Fruit fly (Drosophila melanogaster) whole organism, embryonic: ENCODE data around the gene GILT3.

Experiments
- ATbp ChIP-seq: fragments of 200-800 bp; sonication (Bioruptor generic); optimal IDR thresholded peaks from 2 replicates; lab custom pipeline; 2017; ENCODE audit warnings: missing biosample characterization, mild to moderate bottlenecking, missing genetic modification characterization, missing genetic modification reagents
- Atf3 ChIP-seq: fragments of 200-800 bp; sonication (Bioruptor generic); optimal IDR thresholded peaks from 3 replicates; lab custom pipeline; 2016; ENCODE audit warnings: missing biosample characterization, missing genetic modification characterization
- C15 ChIP-seq: fragments of 200-800 bp; sonication (Bioruptor generic); IDR thresholded peaks from 3 replicates; pipeline ENCODE4 v1.3.6; 2022; ENCODE audit warnings: missing biosample characterization, missing genetic modification characterization
- CG10209 ChIP-seq: fragments of 200-800 bp; sonication (Bioruptor generic); optimal IDR thresholded peaks from 3 replicates; lab custom pipeline; 2017; ENCODE audit warnings: missing biosample characterization, mild to moderate bottlenecking, missing genetic modification characterization, missing genetic modification reagents
- CG10565 ChIP-seq: fragments of 200-800 bp; sonication (Bioruptor generic); optimal IDR thresholded peaks from 3 replicates; lab custom pipeline; 2016; ENCODE audit warnings: missing biosample characterization, mild to moderate bottlenecking, missing genetic modification characterization
- CG11398 ChIP-seq: fragments of 200-800 bp; sonication (Bioruptor generic); optimal IDR thresholded peaks from 2 replicates; lab custom pipeline; 2016; ENCODE audit warnings: missing biosample characterization, missing genetic modification characterization
- CG12219 ChIP-seq: fragments of 200-800 bp; sonication (Bioruptor generic); optimal IDR thresholded peaks from 3 replicates; lab custom pipeline; 2018; ENCODE audit warnings: missing biosample characterization, mild to moderate bottlenecking, missing genetic modification characterization
- CG1233 ChIP-seq: fragments of 200-800 bp; sonication (Bioruptor generic); optimal IDR thresholded peaks from 4 replicates; lab custom pipeline; 2018; ENCODE audit warnings: missing biosample characterization, mild to moderate bottlenecking, missing genetic modification characterization
- CG12942 ChIP-seq: fragments of 200-800 bp; sonication (Bioruptor generic); optimal IDR thresholded peaks from 3 replicates; lab custom pipeline; 2016; ENCODE audit warnings: missing biosample characterization, missing genetic modification characterization
- CG14014 ChIP-seq: fragments of 200-800 bp; sonication (Bioruptor generic); IDR thresholded peaks from 2 replicates; pipeline ENCODE4 v1.3.6; 2022; ENCODE audit warnings: missing biosample characterization, missing genetic modification characterization
- CG1529 ChIP-seq: fragments of 200-800 bp; sonication (Bioruptor generic); optimal IDR thresholded peaks from 3 replicates; lab custom pipeline; 2018; ENCODE audit warnings: missing biosample characterization, missing genetic modification characterization
- CG1603 ChIP-seq: fragments of 200-800 bp; sonication (Bioruptor generic); optimal IDR thresholded peaks from 2 replicates; lab custom pipeline; 2019; ENCODE audit warnings: missing biosample characterization, mild to moderate bottlenecking, missing genetic modification characterization, moderate library complexity
- CG16813 ChIP-seq: fragments of 200-800 bp; sonication (Bioruptor generic); IDR thresholded peaks from 3 replicates; pipeline ENCODE4 v1.3.6; 2022; ENCODE audit warnings: missing biosample characterization, missing genetic modification characterization; ENCODE audit not compliant: partially characterized antibody
- CG17186 ChIP-seq: fragments of 200-800 bp; sonication (Bioruptor generic); optimal IDR thresholded peaks from 3 replicates; lab custom pipeline; 2017; ENCODE audit warnings: missing biosample characterization, missing genetic modification reagents, missing genetic modification characterization
- CG17359 ChIP-seq: fragments of 200-800 bp; sonication (Bioruptor generic); optimal IDR thresholded peaks from 3 replicates; lab custom pipeline; 2018; ENCODE audit warnings: missing biosample characterization, mild to moderate bottlenecking, missing genetic modification characterization, moderate library complexity
- CG17829 ChIP-seq: fragments of 200-800 bp; optimal IDR thresholded peaks from 2 replicates; lab custom pipeline; 2019; ENCODE audit warnings: missing biosample characterization, mild to moderate bottlenecking, missing genetic modification characterization, moderate library complexity
- CG18262 ChIP-seq: fragments of 200-800 bp; optimal IDR thresholded peaks from 3 replicates; lab custom pipeline; 2019; ENCODE audit warnings: missing biosample characterization, mild to moderate bottlenecking, missing genetic modification characterization, moderate library complexity
- CG2678 ChIP-seq: fragments of 200-800 bp; sonication (Bioruptor generic); optimal IDR thresholded peaks from 3 replicates; lab custom pipeline; 2019; ENCODE audit warnings: missing biosample characterization, mild to moderate bottlenecking, missing genetic modification characterization, moderate library complexity
- CG31224 ChIP-seq: fragments of 200-800 bp; sonication (Bioruptor generic); IDR thresholded peaks from 2 replicates; pipeline ENCODE4 v1.3.6; 2022; ENCODE audit warnings: missing biosample characterization, missing genetic modification characterization
- CG34422 ChIP-seq: fragments of 200-800 bp; sonication (Bioruptor generic); IDR thresholded peaks from 3 replicates; pipeline ENCODE4 v1.3.6; 2022; ENCODE audit warnings: missing biosample characterization, missing genetic modification characterization
- CG4820 ChIP-seq: fragments of 200-800 bp; sonication (Bioruptor generic); optimal IDR thresholded peaks from 3 replicates; lab custom pipeline; 2016; ENCODE audit warnings: missing biosample characterization, missing genetic modification characterization
- CG6654 ChIP-seq: fragments of 200-800 bp; sonication (Bioruptor generic); optimal IDR thresholded peaks from 2 replicates; lab custom pipeline; 2017; ENCODE audit warnings: missing biosample characterization, mild to moderate bottlenecking, missing genetic modification characterization
- Camta ChIP-seq: fragments of 200-800 bp; sonication (Bioruptor generic); optimal IDR thresholded peaks from 2 replicates; lab custom pipeline; 2016; ENCODE audit warnings: missing biosample characterization, missing genetic modification characterization
- Dad ChIP-seq: fragments of 200-800 bp; sonication (Bioruptor generic); optimal IDR thresholded peaks from 3 replicates; lab custom pipeline; 2016; ENCODE audit warnings: missing biosample characterization, missing genetic modification characterization
- Doc2 ChIP-seq: fragments of 200-800 bp; sonication (Bioruptor generic); IDR thresholded peaks from 2 replicates; pipeline ENCODE4 v1.3.6; 2022; ENCODE audit warnings: missing biosample characterization, missing genetic modification characterization
- GATAe ChIP-seq: fragments of 200-800 bp; sonication (Bioruptor generic); conservative IDR thresholded peaks from 2 replicates; pipeline ENCODE4 v1.3.6; 2022; ENCODE audit warnings: missing biosample characterization, missing genetic modification characterization
- Lpt ChIP-seq: fragments of >200 bp; optimal IDR thresholded peaks from 2 replicates; lab custom pipeline; 2018; ENCODE audit warnings: missing biosample characterization, missing genetic modification characterization
- MTF-1 ChIP-seq: fragments of 200-800 bp; sonication (Bioruptor generic); optimal IDR thresholded peaks from 2 replicates; lab custom pipeline; 2018; ENCODE audit warnings: missing biosample characterization, mild to moderate bottlenecking, missing genetic modification characterization, borderline replicate concordance
- Ravus ChIP-seq: fragments of 200-800 bp; sonication (Bioruptor generic); IDR thresholded peaks from 2 replicates; pipeline ENCODE4 v1.3.6; 2022; ENCODE audit warnings: missing biosample characterization, missing genetic modification characterization
- Sry-δ ChIP-seq: fragments of 200-800 bp; sonication (Bioruptor generic); optimal IDR thresholded peaks from 2 replicates; lab custom pipeline; 2016; ENCODE audit warnings: missing biosample characterization, missing genetic modification characterization
- Vsx1 ChIP-seq: fragments of 200-800 bp; sonication (Bioruptor generic); optimal IDR thresholded peaks from 2 replicates; lab custom pipeline; 2017; ENCODE audit warnings: missing biosample characterization, mild to moderate bottlenecking, missing genetic modification characterization, missing genetic modification reagents
- YL-1 ChIP-seq: fragments of 200-800 bp; sonication (Bioruptor generic); optimal IDR thresholded peaks from 3 replicates; lab custom pipeline; 2017; ENCODE audit warnings: missing biosample characterization, mild to moderate bottlenecking, missing genetic modification characterization
- ash1 ChIP-seq: fragments of 200-800 bp; sonication (Bioruptor generic); optimal IDR thresholded peaks from 2 replicates; lab custom pipeline; 2018; ENCODE audit warnings: missing biosample characterization, mild to moderate bottlenecking, missing genetic modification characterization
- bigmax ChIP-seq: fragments of 200-800 bp; sonication (Bioruptor generic); optimal IDR thresholded peaks from 2 replicates; lab custom pipeline; 2018; ENCODE audit warnings: missing biosample characterization, mild to moderate bottlenecking, missing genetic modification characterization
- caup ChIP-seq: fragments of 200-800 bp; sonication (Bioruptor generic); optimal IDR thresholded peaks from 3 replicates; lab custom pipeline; 2017; ENCODE audit warnings: missing biosample characterization, mild to moderate bottlenecking, missing genetic modification characterization, moderate library complexity; ENCODE audit not compliant: severe bottlenecking
- chm ChIP-seq: fragments of 200-800 bp; sonication (Bioruptor generic); IDR thresholded peaks from 2 replicates; pipeline ENCODE4 v1.3.6; 2022; ENCODE audit warnings: missing biosample characterization, missing genetic modification characterization
- crc ChIP-seq: fragments of 200-800 bp; sonication (Bioruptor generic); optimal IDR thresholded peaks from 2 replicates; lab custom pipeline; 2016; ENCODE audit warnings: missing biosample characterization, missing genetic modification characterization
- fru ChIP-seq: fragments of >200 bp; optimal IDR thresholded peaks from 2 replicates; lab custom pipeline; 2017
- h ChIP-seq: fragments of >200 bp; optimal IDR thresholded peaks from 2 replicates; lab custom pipeline; 2017
- hbn ChIP-seq: fragments of 200-800 bp; sonication (Bioruptor generic); IDR thresholded peaks from 2 replicates; pipeline ENCODE4 v1.3.6; 2022; ENCODE audit warnings: missing biosample characterization, missing genetic modification characterization; ENCODE audit not compliant: partially characterized antibody
- jumu ChIP-seq: fragments of 200-800 bp; sonication (Bioruptor generic); optimal IDR thresholded peaks from 3 replicates; lab custom pipeline; 2016; ENCODE audit warnings: missing biosample characterization, missing genetic modification characterization
- luna ChIP-seq: fragments of 200-800 bp; sonication (Bioruptor generic); optimal IDR thresholded peaks from 2 replicates; lab custom pipeline; 2016; ENCODE audit warnings: missing biosample characterization, missing genetic modification characterization
- repo ChIP-seq: fragments of 200-800 bp; sonication (Bioruptor generic); optimal IDR thresholded peaks from 2 replicates; lab custom pipeline; 2016; ENCODE audit warnings: missing biosample characterization, missing genetic modification characterization
- sd ChIP-seq: fragments of 200-800 bp; sonication (Bioruptor generic); optimal IDR thresholded peaks from 3 replicates; lab custom pipeline; 2018; ENCODE audit warnings: missing biosample characterization, mild to moderate bottlenecking, missing genetic modification characterization, moderate library complexity
- slou ChIP-seq: fragments of 200-800 bp; sonication (Bioruptor generic); optimal IDR thresholded peaks from 3 replicates; lab custom pipeline; 2016; ENCODE audit warnings: missing biosample characterization, missing genetic modification characterization
- sug ChIP-seq: fragments of 200-800 bp; optimal IDR thresholded peaks from 2 replicates; lab custom pipeline; 2019; ENCODE audit warnings: missing biosample characterization, mild to moderate bottlenecking, missing genetic modification characterization, moderate library complexity
- tna ChIP-seq: fragments of 200-800 bp; sonication (Bioruptor generic); IDR thresholded peaks from 2 replicates; pipeline ENCODE4 v1.3.6; 2022; ENCODE audit warnings: missing biosample characterization, missing genetic modification characterization; ENCODE audit not compliant: partially characterized antibody
- twi ChIP-seq: fragments of 200-800 bp; optimal IDR thresholded peaks from 2 replicates; lab custom pipeline; 2019; ENCODE audit warnings: missing biosample characterization, mild to moderate bottlenecking, missing genetic modification characterization, moderate library complexity
- vfl ChIP-seq: fragments of 200-800 bp; sonication (Bioruptor generic); optimal IDR thresholded peaks from 2 replicates; lab custom pipeline; 2016; ENCODE audit warnings: missing biosample characterization, missing genetic modification characterization
- zen2 ChIP-seq: fragments of 200-800 bp; sonication (Bioruptor generic); IDR thresholded peaks from 3 replicates; pipeline ENCODE4 v1.3.6; 2022; ENCODE audit warnings: missing biosample characterization, missing genetic modification characterization; ENCODE audit not compliant: partially characterized antibody

The GILT3 gene

DNA sequence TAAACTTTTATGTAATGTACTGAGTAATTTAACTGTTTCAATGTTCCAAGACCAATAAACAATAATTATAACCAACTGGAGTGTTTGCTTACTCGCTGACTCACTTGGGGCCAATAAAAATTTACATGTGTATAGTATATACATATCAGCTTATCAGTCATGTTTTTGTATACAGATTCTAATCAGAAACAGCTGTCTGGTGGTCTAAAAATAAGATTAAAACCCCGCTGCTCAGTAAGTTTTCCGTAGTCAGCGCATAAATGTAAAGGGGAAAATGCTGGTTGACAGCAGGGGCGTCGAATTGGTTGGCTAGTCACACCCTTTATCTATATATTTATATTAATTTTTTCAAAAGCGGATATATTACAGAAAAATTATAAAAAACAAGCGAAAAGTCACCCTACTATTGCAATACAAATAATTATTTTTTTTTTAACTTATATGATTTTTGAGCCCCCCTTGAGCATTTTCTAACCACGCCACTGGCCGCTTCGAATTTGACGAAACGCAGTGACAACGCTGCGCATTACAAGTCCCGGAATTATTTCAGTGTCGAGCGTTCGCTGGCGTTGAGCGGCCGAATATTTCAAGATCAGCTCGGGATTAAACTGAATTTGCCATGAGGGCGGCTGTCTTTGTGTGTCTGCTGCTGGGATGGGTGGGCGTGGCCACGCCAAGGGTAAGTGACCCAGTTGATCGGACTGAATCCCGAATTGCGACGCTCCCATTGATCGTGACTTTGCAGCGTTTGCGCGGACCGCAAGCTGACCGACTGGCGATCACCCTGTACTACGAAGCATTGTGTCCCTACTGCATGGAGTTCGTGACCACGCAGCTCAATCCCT, 1.4 kb downstream of the GILT3 start, which contains the start of gene GILT2 (continued):
- peak; percentile 37 for TF ChIP-seq CG10565 (GFP tag; lab: Kevin White, UChicago)
- TF ChIP-seq vfl (GFP tag; lab: Kevin White, UChicago), result peak; percentile 48
- peak; percentile 83 for TF ChIP-seq Vsx1 (GFP tag; lab: Kevin White, UChicago)
- peak; percentile 85 for TF ChIP-seq CG12942
- TF ChIP-seq CG1233, result peak; percentile 91
- peak; percentile 88 for TF ChIP-seq sug (tag; lab: Kevin White, UChicago)
- TF ChIP-seq CG16813, result no peak
- peak; percentile 92 for TF ChIP-seq CG17829 (tag; lab: Kevin White, UChicago)
- TF ChIP-seq Dad (GFP tag; lab: Kevin White, UChicago), result peak; percentile 61
- peak; percentile 76 for TF ChIP-seq C15 (GFP tag; lab: Robert Waterston, UW)
- no peak for TF ChIP-seq repo (GFP tag; lab: Kevin White, UChicago)
- TF ChIP-seq Ravus (GFP tag; lab: Robert Waterston, UW), result peak; percentile 83
- TF ChIP-seq GATAe (GFP tag; lab: Robert Waterston, UW), result peak; percentile 59
- TF ChIP-seq CG6654 (GFP tag; lab: Kevin White, UChicago), result peak; percentile 83
- TF ChIP-seq CG11398 (GFP tag; lab: Kevin White, UChicago), result no peak
- no peak for TF ChIP-seq h
- peak; percentile 87 for TF ChIP-seq CG1529 (GFP tag; lab: Kevin White, UChicago)
- peak; percentile 76 for TF ChIP-seq MTF-1 (GFP tag; lab: Kevin White, UChicago)
- no peak for TF ChIP-seq Lpt
- TF ChIP-seq CG31224 (GFP tag; lab: Robert Waterston, UW), result peak; percentile 85
- peak; percentile 88 for TF ChIP-seq ATbp (GFP tag; lab: Kevin White, UChicago)
- peak; percentile 29 for TF ChIP-seq CG17186
- TF ChIP-seq CG4820 (GFP tag; lab: Kevin White, UChicago), result peak; percentile 92
- peak; percentile 82 for TF ChIP-seq CG12219 (GFP tag; lab: Kevin White, UChicago)
- TF ChIP-seq crc, result no peak
- TF ChIP-seq hbn (GFP tag; lab: Robert Waterston, UW), result no peak
- peak; percentile 74 for TF ChIP-seq YL-1 (GFP tag; lab: Kevin White, UChicago)
- no peak for TF ChIP-seq luna (GFP tag; lab: Kevin White, UChicago)
- TF ChIP-seq jumu (GFP tag; lab: Kevin White, UChicago), result no peak
- TF ChIP-seq CG2678 (tag; lab: Kevin White, UChicago), result peak; percentile 96
- no peak for TF ChIP-seq tna (GFP tag; lab: Robert Waterston, UW)
- no peak for TF ChIP-seq ash1
- TF ChIP-seq sd (tag; lab: Kevin White, UChicago), result peak; percentile 78
- peak; percentile 91 for TF ChIP-seq CG34422 (GFP tag; lab: Robert Waterston, UW)
- no peak for TF ChIP-seq Doc2 (GFP tag; lab: Robert Waterston, UW)
- TF ChIP-seq CG18262, result peak; percentile 91
- peak; percentile 94 for TF ChIP-seq CG14014
- peak; percentile 57 for TF ChIP-seq slou (GFP tag; lab: Kevin White, UChicago)
- peak; percentile 94 for TF ChIP-seq CG17359 (tag; lab: Kevin White, UChicago)
- TF ChIP-seq zen2 (GFP tag; lab: Robert Waterston, UW), result no peak
- TF ChIP-seq Atf3 (GFP tag; lab: Kevin White, UChicago), result peak; percentile 35
- TF ChIP-seq Sry-δ, result peak; percentile 11
- TF ChIP-seq fru (lab: Kevin White, UChicago), result no peak
- TF ChIP-seq chm (GFP tag; lab: Robert Waterston, UW), result peak; percentile 83
- TF ChIP-seq CG1603, result no peak
- peak; percentile 91 for TF ChIP-seq CG10209 (GFP tag; lab: Kevin White, UChicago)
- TF ChIP-seq twi (tag; lab: Kevin White, UChicago), result peak; percentile 76
- peak; percentile 93 for TF ChIP-seq caup (GFP tag; lab: Kevin White, UChicago)
- peak; percentile 39 for TF ChIP-seq Camta
- TF ChIP-seq bigmax (GFP tag; lab: Kevin White, UChicago), result no peak
